Worm (Caenorhabditis elegans): ENCODE results near the gene F19B10.5.

- TF ChIP-seq hlh-26 (GFP tag; conservative IDR thresholded peaks at IDR 0.05), result no peak
- TF ChIP-seq nhr-179 (tag; optimal IDR thresholded peaks at IDR 0.05), result no peak
- no peak for TF ChIP-seq egl-44 (GFP tag; IDR thresholded peaks at IDR 0.05)
- no peak for TF ChIP-seq ceh-58 (GFP tag; IDR thresholded peaks at IDR 0.05)
- no peak for TF ChIP-seq atf-7 (tag; optimal IDR thresholded peaks at IDR 0.05)
- TF ChIP-seq Y53F4B.3 (GFP tag; IDR thresholded peaks at IDR 0.05), result no peak
- no peak for TF ChIP-seq madf-3 (GFP tag; IDR thresholded peaks at IDR 0.05)
- no peak for TF ChIP-seq F22D6.2 (tag; optimal IDR thresholded peaks at IDR 0.05)
- TF ChIP-seq lir-1 (GFP tag; conservative IDR thresholded peaks at IDR 0.05), result no peak
- no peak for TF ChIP-seq rpc-1 (optimal IDR thresholded peaks at IDR 0.05)
- TF ChIP-seq rpc-1 (tag; optimal IDR thresholded peaks at IDR 0.05), result no peak
- no peak for TF ChIP-seq ztf-25 (GFP tag; IDR thresholded peaks at IDR 0.05)
These were observed 23.5 kb downstream of the F19B10.5 start for ce11 chrII:3678978-3679377.
